Fruit fly (Drosophila melanogaster) whole organism: ENCODE results near the gene Vps45.

ENCODE experiments used
- psq ChIP-seq: fragments of >200 bp; optimal IDR thresholded peaks from 2 replicates; lab custom pipeline; 2017
- usp ChIP-seq: fragments of >200 bp; optimal IDR thresholded peaks from 2 replicates; lab custom pipeline; 2017; ENCODE audit warnings: missing biosample characterization, missing genetic modification characterization, mixed read lengths

DNA sequence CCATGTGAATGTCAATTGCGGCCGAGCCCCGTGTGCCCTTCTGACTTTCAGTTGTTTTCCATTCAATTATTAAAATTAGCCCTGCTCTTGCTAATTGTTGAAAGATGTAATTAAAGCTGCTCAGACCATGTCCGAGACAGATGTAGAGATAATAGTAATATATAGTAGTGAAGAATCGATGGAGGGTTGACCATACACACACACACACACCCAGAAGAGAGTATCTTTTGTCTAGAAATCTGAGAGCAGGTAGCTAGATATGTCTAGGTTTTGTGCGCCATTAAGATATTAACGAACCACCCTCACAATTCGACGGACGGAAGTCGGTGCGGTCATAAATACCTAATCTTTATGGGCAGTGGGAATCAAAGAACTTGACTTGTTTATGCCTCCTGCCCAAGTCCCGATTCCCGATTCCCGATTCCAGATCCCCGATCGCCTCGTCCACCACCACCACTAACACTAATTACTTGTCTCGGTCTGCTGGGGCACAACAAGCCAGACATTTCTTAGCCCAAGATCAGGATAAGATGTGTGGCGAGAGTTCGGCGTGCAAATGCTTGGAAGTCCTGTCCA, 40.8 kb downstream of the Vps45 start:
- TF ChIP-seq psq, result no peak
- no peak for TF ChIP-seq usp (GFP tag; lab: Kevin White, UChicago)
